Worm (Caenorhabditis elegans): ENCODE results near the gene T24C4.5.
A peak's percentile ranks its signal among the peaks of the same experiment; 100 is the strongest.

The T24C4.5 gene

ce11 chrIII:832855-833504 is 46.6 kb downstream of the T24C4.5 start, which contains the start of gene zip-2 (continued):
- peak; percentile 29 for TF ChIP-seq nhr-102 (tag; optimal IDR thresholded peaks at IDR 0.05)
- TF ChIP-seq mxl-3 (GFP tag; optimal IDR thresholded peaks at IDR 0.05) = peak; percentile 32
- TF ChIP-seq dmd-6 (GFP tag; IDR thresholded peaks at IDR 0.05) = peak; percentile 90
- TF ChIP-seq tra-1 (GFP tag; IDR thresholded peaks at IDR 0.05) = 0 out of 2 replicates have a peak, but pooled peaks have one; percentile 41
- TF ChIP-seq mdt-29 (GFP tag; IDR thresholded peaks at IDR 0.05) = no peak
- TF ChIP-seq set-16 (GFP tag; IDR thresholded peaks at IDR 0.05) = no peak
- no peak for TF ChIP-seq rbr-2 (tag; optimal IDR thresholded peaks at IDR 0.05)
- no peak for TF ChIP-seq spr-3 (GFP tag; optimal IDR thresholded peaks at IDR 0.05)
- no peak for TF ChIP-seq ceh-28 (tag; optimal IDR thresholded peaks at IDR 0.05)
- no peak for TF ChIP-seq spr-1 (tag; optimal IDR thresholded peaks at IDR 0.05)
- TF ChIP-seq pha-4 (GFP tag; IDR thresholded peaks at IDR 0.05) = no peak
- peak; percentile 25 for TF ChIP-seq pha-4 (tag; optimal IDR thresholded peaks at IDR 0.05)
- peak; percentile 84 for TF ChIP-seq pqm-1 (tag; optimal IDR thresholded peaks at IDR 0.05)
- no peak for TF ChIP-seq snpc-4 (tag; optimal IDR thresholded peaks at IDR 0.05)
- peak; percentile 38 for TF ChIP-seq T20F7.1 (GFP tag; optimal IDR thresholded peaks at IDR 0.05)

- no peak for TF ChIP-seq ztf-7 (tag; optimal IDR thresholded peaks at IDR 0.05)
- TF ChIP-seq lin-39 (tag; optimal IDR thresholded peaks at IDR 0.05) = no peak
- no peak for TF ChIP-seq dmd-9 (GFP tag; IDR thresholded peaks at IDR 0.05)
- no peak for TF ChIP-seq mxl-2 (GFP tag; conservative IDR thresholded peaks at IDR 0.05)
- TF ChIP-seq nhr-48 (tag; optimal IDR thresholded peaks at IDR 0.05) = no peak
- no peak for TF ChIP-seq egl-43 (GFP tag; IDR thresholded peaks at IDR 0.05)
- peak; percentile 30 for TF ChIP-seq pqm-1 (tag; optimal IDR thresholded peaks at IDR 0.05)
- TF ChIP-seq R02D3.7 (tag; optimal IDR thresholded peaks at IDR 0.05) = no peak
- no peak for TF ChIP-seq zfp-3 (GFP tag; conservative IDR thresholded peaks at IDR 0.05)
- no peak for TF ChIP-seq lir-3 (tag; optimal IDR thresholded peaks at IDR 0.05)
- TF ChIP-seq ceh-44 (GFP tag; IDR thresholded peaks at IDR 0.05) = no peak
- no peak for TF ChIP-seq mdl-1 (tag; optimal IDR thresholded peaks at IDR 0.05)
- TF ChIP-seq nhr-237 (tag; optimal IDR thresholded peaks at IDR 0.05) = no peak
- no peak for TF ChIP-seq lin-38 (GFP tag; IDR thresholded peaks at IDR 0.05)
- no peak for TF ChIP-seq F10B5.3 (tag; optimal IDR thresholded peaks at IDR 0.05)
- peak in 1 of 2 experiments; percentile 15 for TF ChIP-seq unc-62 (GFP tag; optimal IDR thresholded peaks at IDR 0.05 in 1 of 2)
- TF ChIP-seq unc-62 (tag; optimal IDR thresholded peaks at IDR 0.05) = no peak
- no peak for TF ChIP-seq Y48G9A.11 (GFP tag; IDR thresholded peaks at IDR 0.05)
- TF ChIP-seq ceh-28 (tag; optimal IDR thresholded peaks at IDR 0.05) = no peak
- no peak for TF ChIP-seq ama-1 (optimal IDR thresholded peaks at IDR 0.05)
- no peak for TF ChIP-seq pha-4 (GFP tag; IDR thresholded peaks at IDR 0.05)
- TF ChIP-seq pha-4 (tag; optimal IDR thresholded peaks at IDR 0.05) = no peak
- TF ChIP-seq nhr-76 (tag; optimal IDR thresholded peaks at IDR 0.05) = no peak
- TF ChIP-seq F26F4.8 (GFP tag; conservative IDR thresholded peaks at IDR 0.05) = no peak
- TF ChIP-seq spr-1 (tag; optimal IDR thresholded peaks at IDR 0.05) = no peak
- TF ChIP-seq nhr-28 (tag; optimal IDR thresholded peaks at IDR 0.05) = peak; percentile 100
- TF ChIP-seq ZK546.5 (tag; optimal IDR thresholded peaks at IDR 0.05) = no peak
- no peak for TF ChIP-seq saeg-2 (GFP tag; IDR thresholded peaks at IDR 0.05)
- no peak for TF ChIP-seq D1046.2 (GFP tag; IDR thresholded peaks at IDR 0.05)
- TF ChIP-seq snpc-4 (tag; optimal IDR thresholded peaks at IDR 0.05) = no peak
- no peak for TF ChIP-seq aly-2 (tag; optimal IDR thresholded peaks at IDR 0.05)
- TF ChIP-seq mxl-3 (GFP tag; optimal IDR thresholded peaks at IDR 0.05) = peak; percentile 22
- no peak for TF ChIP-seq ces-1 (GFP tag; optimal IDR thresholded peaks at IDR 0.05)
- TF ChIP-seq F49E8.2 (tag; optimal IDR thresholded peaks at IDR 0.05; ENCODE audit: borderline replicate concordance) = no peak
- TF ChIP-seq php-3 (GFP tag; IDR thresholded peaks at IDR 0.05) = no peak
- no peak for TF ChIP-seq daf-19 (GFP tag; conservative IDR thresholded peaks at IDR 0.05)
- TF ChIP-seq nhr-42 (GFP tag; IDR thresholded peaks at IDR 0.05) = no peak
- peak; percentile 4 for TF ChIP-seq nhr-77 (tag; optimal IDR thresholded peaks at IDR 0.05)
- TF ChIP-seq dve-1 (tag; optimal IDR thresholded peaks at IDR 0.05; ENCODE audit: insufficient read depth) = no peak
- TF ChIP-seq nhr-25 (tag; optimal IDR thresholded peaks at IDR 0.05; ENCODE audit: borderline replicate concordance, insufficient read depth) = no peak
- peak in 1 of 2 experiments; percentile 4 for TF ChIP-seq lsy-2 (tag; optimal IDR thresholded peaks at IDR 0.05)
These were observed 47.6 kb downstream of the T24C4.5 start, which contains the start of gene ceeh-1 for ce11 chrIII:831961-832360. ceeh-1 (minus strand) TSS chrIII:832277.
